Worm (Caenorhabditis elegans) whole organism, mixed stage, embryonic: ENCODE measurements around the gene hach-1.

Experiments
- ceh-43 ChIP-seq: fragments of 200-800 bp; sonication (Bioruptor generic); optimal IDR thresholded peaks from 2 replicates; lab custom pipeline; 2018; ENCODE audit warnings: mild to moderate bottlenecking, missing genetic modification characterization, moderate library complexity, missing compliant biosample characterization
- lin-13 ChIP-seq: fragments of 150-350 bp; optimal IDR thresholded peaks from 2 replicates; lab custom pipeline; 2014; ENCODE audit warnings: missing biosample characterization, missing genetic modification characterization
- nhr-237 ChIP-seq: fragments of 150-350 bp; optimal IDR thresholded peaks from 2 replicates; lab custom pipeline; 2014; ENCODE audit warnings: missing biosample characterization, missing genetic modification characterization
- nhr-76 ChIP-seq: sonication (generic microtip); optimal IDR thresholded peaks from 2 replicates; lab custom pipeline; 2017; ENCODE audit warnings: missing biosample characterization, missing genetic modification characterization
- pha-4 ChIP-seq: fragments of 150-350 bp; optimal IDR thresholded peaks from 2 replicates; lab custom pipeline; 2018; ENCODE audit warnings: missing biosample characterization, missing genetic modification reagents, missing genetic modification characterization
- unc-62 ChIP-seq: fragments of 150-350 bp; optimal IDR thresholded peaks from 2 replicates; lab custom pipeline; 2014; ENCODE audit warnings: missing biosample characterization, missing genetic modification reagents, missing genetic modification characterization

ce11 chrIII:5543727-5544345 lies 11.4 kb upstream of the hach-1 start, which contains the start of gene D1044.1:
- no peak for TF ChIP-seq lin-13
- TF ChIP-seq pha-4 (tag; lab: Kevin White, UChicago) = no peak
- no peak for TF ChIP-seq nhr-76 (tag; lab: Kevin White, UChicago)
- no peak for TF ChIP-seq unc-62
- TF ChIP-seq nhr-237 (tag; lab: Kevin White, UChicago) = no peak
- TF ChIP-seq ceh-43 (GFP tag; lab: Kevin White, UChicago) = no peak
